Worm (Caenorhabditis elegans) whole organism, midembryonic: Measurements from ENCODE around the gene C34D10.5.

Source experiments
- T22C8.4 ChIP-seq: fragments of 200-800 bp; sonication (Bioruptor generic); IDR thresholded peaks from 2 replicates; pipeline ENCODE4 v1.3.6; 2022; ENCODE audit warnings: missing genetic modification characterization, missing compliant biosample characterization
- cog-1 ChIP-seq: sonication (generic microtip); optimal IDR thresholded peaks from 2 replicates; lab custom pipeline; 2016; ENCODE audit warnings: missing genetic modification characterization, missing compliant biosample characterization
- flt-1 ChIP-seq: fragments of 200-800 bp; sonication (Bioruptor generic); IDR thresholded peaks from 2 replicates; pipeline ENCODE4 v1.3.6; 2022; ENCODE audit warnings: missing genetic modification characterization, missing compliant biosample characterization
- klf-2 ChIP-seq: fragments of 200-800 bp; sonication (Bioruptor generic); conservative IDR thresholded peaks from 2 replicates; pipeline ENCODE4 v1.3.6; 2022; ENCODE audit warnings: missing genetic modification reagents, missing genetic modification characterization, missing compliant biosample characterization
- med-1 ChIP-seq: sonication (generic microtip); optimal IDR thresholded peaks from 2 replicates; lab custom pipeline; 2017; ENCODE audit warnings: missing genetic modification characterization, mild to moderate bottlenecking, missing compliant biosample characterization, antibody characterized with exemption, missing genetic modification reagents; ENCODE audit not compliant: insufficient read depth
- ref-1 ChIP-seq: fragments of 200-800 bp; sonication (Bioruptor generic); conservative IDR thresholded peaks from 2 replicates; pipeline ENCODE4 v1.3.6; 2022; ENCODE audit warnings: missing genetic modification reagents, missing genetic modification characterization, missing compliant biosample characterization
- tab-1 ChIP-seq: fragments of 200-800 bp; sonication (Bioruptor generic); IDR thresholded peaks from 2 replicates; pipeline ENCODE4 v1.3.6; 2022; ENCODE audit warnings: missing genetic modification characterization, missing compliant biosample characterization
- ztf-23 ChIP-seq: fragments of 200-800 bp; sonication (Bioruptor generic); IDR thresholded peaks from 2 replicates; pipeline ENCODE4 v1.3.6; 2022; ENCODE audit warnings: missing genetic modification reagents, missing genetic modification characterization, missing compliant biosample characterization
- ztf-29 ChIP-seq: fragments of 200-800 bp; sonication (Bioruptor generic); IDR thresholded peaks from 2 replicates; pipeline ENCODE4 v1.3.6; 2022; ENCODE audit warnings: missing genetic modification reagents, missing genetic modification characterization, missing compliant biosample characterization

ce11 chrX:8054478-8054877 lies 36.7 kb downstream of the C34D10.5 start:
- TF ChIP-seq T22C8.4 (GFP tag; lab: Robert Waterston, UW) (no peak), tab-1 (GFP tag; lab: Robert Waterston, UW) (no peak), ztf-23 (no peak), cog-1 (tag; lab: Kevin White, UChicago) (no peak), med-1 (GFP tag; lab: Kevin White, UChicago) (no peak), ref-1 (GFP tag; lab: Robert Waterston, UW) (no peak), ztf-29 (GFP tag; lab: Robert Waterston, UW) (no peak), klf-2 (no peak), flt-1 (GFP tag; lab: Robert Waterston, UW) (no peak)
